Worm (Caenorhabditis elegans): ENCODE results near the gene C34C12.12.

The C34C12.12 gene

DNA sequence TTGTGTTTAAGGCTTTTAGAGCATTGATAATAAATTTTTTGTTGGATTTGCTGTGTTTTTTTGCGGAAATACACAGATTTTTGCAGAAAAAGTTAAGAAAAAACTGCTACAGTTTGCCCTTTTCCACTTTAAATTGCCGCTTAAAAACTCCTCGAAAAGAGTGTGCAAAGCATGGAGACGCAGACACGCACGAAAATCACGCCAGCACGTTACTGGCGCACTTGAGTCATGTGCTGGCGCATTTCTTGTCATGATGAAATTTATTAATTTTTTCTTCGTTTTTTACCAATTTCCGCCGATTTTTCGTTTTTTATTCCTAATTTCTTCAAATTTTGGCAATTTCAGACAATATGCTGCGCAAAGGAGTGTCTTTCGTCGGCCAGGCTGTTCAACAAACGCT is 7.1 kb downstream of the C34C12.12 start, which contains the start of gene C34C12.8 (continued):
- TF ChIP-seq C38D4.7 (GFP tag; optimal IDR thresholded peaks at IDR 0.05) = no peak
- peak; percentile 81 for TF ChIP-seq ceh-30 (tag; optimal IDR thresholded peaks at IDR 0.05)
- peak; percentile 37 for TF ChIP-seq unc-86 (tag; optimal IDR thresholded peaks at IDR 0.05)
- TF ChIP-seq nhr-11 (tag; optimal IDR thresholded peaks at IDR 0.05) = no peak
- peak; percentile 18 for TF ChIP-seq ets-4 (tag; optimal IDR thresholded peaks at IDR 0.05)
- TF ChIP-seq T23F11.4 (GFP tag; optimal IDR thresholded peaks at IDR 0.05) = no peak
- TF ChIP-seq ama-1 (optimal IDR thresholded peaks at IDR 0.05) = no peak
- peak; percentile 17 for TF ChIP-seq lin-11 (tag; optimal IDR thresholded peaks at IDR 0.05)
- peak; percentile 41 for TF ChIP-seq ceh-14 (tag; optimal IDR thresholded peaks at IDR 0.05)
- no peak for TF ChIP-seq sdc-2 (tag; optimal IDR thresholded peaks at IDR 0.05)
- peak; percentile 87 for TF ChIP-seq nfya-1 (tag; optimal IDR thresholded peaks at IDR 0.05)
- peak; percentile 39 for TF ChIP-seq sox-4 (tag; optimal IDR thresholded peaks at IDR 0.05)
- TF ChIP-seq dmd-4 (tag; optimal IDR thresholded peaks at IDR 0.05; ENCODE audit: borderline replicate concordance) = peak; percentile 30
- peak; percentile 71 for TF ChIP-seq hlh-30 (tag; optimal IDR thresholded peaks at IDR 0.05; ENCODE audit: insufficient read depth)
- TF ChIP-seq K09A11.1 (tag; optimal IDR thresholded peaks at IDR 0.05; ENCODE audit: insufficient read depth) = no peak
- TF ChIP-seq unc-42 (tag; optimal IDR thresholded peaks at IDR 0.05) = peak; percentile 89
- peak; percentile 51 for TF ChIP-seq elt-2 (tag; optimal IDR thresholded peaks at IDR 0.05)
- TF ChIP-seq C08G9.2 (tag; optimal IDR thresholded peaks at IDR 0.05) = peak; percentile 51
- peak; percentile 13 for TF ChIP-seq ceh-48 (tag; optimal IDR thresholded peaks at IDR 0.05)
- TF ChIP-seq pax-1 (tag; optimal IDR thresholded peaks at IDR 0.05) = peak; percentile 37
- peak; percentile 1 for TF ChIP-seq fax-1 (tag; optimal IDR thresholded peaks at IDR 0.05)
- TF ChIP-seq hlh-13 (GFP tag; optimal IDR thresholded peaks at IDR 0.05) = peak; percentile 11
- peak; percentile 57 for TF ChIP-seq dve-1 (tag; optimal IDR thresholded peaks at IDR 0.05)
- peak; percentile 15 for TF ChIP-seq ztf-16 (tag; optimal IDR thresholded peaks at IDR 0.05)
- peak; percentile 7 for TF ChIP-seq fkh-6 (tag; optimal IDR thresholded peaks at IDR 0.05)

DNA sequence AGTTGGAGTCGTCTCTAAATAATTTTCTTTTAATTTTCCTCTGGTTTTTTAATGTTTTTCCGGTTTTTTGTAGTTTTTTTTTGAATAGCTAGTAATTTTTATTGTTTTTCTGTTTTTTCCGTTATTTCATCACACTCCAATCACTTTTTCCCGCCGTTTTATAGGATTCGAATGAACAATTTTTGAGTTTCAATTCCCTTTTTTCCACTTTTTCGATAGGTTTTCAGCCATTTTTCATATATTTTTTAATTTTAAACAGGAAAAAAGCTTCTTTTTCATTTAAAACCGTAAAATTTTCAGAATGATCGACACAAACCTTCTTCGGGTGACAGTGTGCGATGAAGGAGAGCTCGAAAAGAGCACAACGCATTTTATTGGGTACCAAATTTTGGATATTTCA is 8.4 kb downstream of the C34C12.12 start, which contains the start of gene pph-6:
TSS of gene pph-6 (plus strand) at position 301 of the 400 bp plus-strand sequence.
- no peak for TF ChIP-seq ceh-30 (tag; optimal IDR thresholded peaks at IDR 0.05)
- no peak for TF ChIP-seq ceh-34 (tag; optimal IDR thresholded peaks at IDR 0.05)
- no peak for TF ChIP-seq hlh-15 (tag; optimal IDR thresholded peaks at IDR 0.05)
- no peak for TF ChIP-seq hlh-30 (tag; optimal IDR thresholded peaks at IDR 0.05; ENCODE audit: insufficient read depth)
- no peak for TF ChIP-seq unc-42 (tag; optimal IDR thresholded peaks at IDR 0.05)

DNA sequence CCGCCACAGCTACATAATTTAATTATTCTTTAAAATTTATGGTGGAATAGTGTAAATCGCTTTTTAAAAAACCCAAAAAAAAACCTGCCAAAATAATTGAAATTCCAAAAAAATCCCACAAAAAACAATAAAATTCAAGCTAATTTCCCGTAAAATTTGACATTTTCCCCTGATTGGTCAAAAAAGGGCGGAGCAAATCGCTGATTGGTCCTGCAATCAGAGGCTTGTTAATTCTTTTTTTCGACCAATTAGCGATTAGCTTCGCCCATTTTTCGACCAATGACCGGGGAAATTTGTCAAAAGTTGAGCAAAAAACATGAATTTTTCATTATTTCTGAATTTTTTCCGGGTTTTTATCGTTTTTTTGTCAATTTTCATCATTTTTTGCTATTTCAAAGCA is 14.0 kb downstream of the C34C12.12 start:
- TF ChIP-seq pat-9 (tag; optimal IDR thresholded peaks at IDR 0.05) = no peak
- TF ChIP-seq nfya-1 (tag; optimal IDR thresholded peaks at IDR 0.05) = peak; percentile 93

DNA sequence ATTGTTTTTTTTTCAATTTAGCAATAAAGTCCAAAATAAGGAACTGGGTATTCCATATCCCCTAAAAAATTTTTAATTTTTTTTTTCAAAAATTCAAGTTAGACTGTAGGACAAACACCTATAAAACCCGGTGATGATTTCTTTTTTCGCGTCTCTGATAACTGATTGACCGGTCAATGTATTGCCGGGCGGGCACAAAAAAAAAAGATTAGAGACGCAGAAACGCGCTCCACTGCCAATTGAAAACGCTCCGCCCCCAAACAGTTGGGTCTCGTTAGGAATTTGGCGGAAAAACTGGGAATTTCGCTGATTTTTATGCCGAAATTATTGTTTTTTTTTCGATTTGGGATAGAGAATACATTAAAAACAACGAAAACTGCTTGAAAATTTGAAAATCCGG is 15.4 kb downstream of the C34C12.12 start:
- TF ChIP-seq nhr-11 (tag; optimal IDR thresholded peaks at IDR 0.05) (no peak), pag-3 (tag; optimal IDR thresholded peaks at IDR 0.05; ENCODE audit: borderline replicate concordance) (no peak), ceh-2 (tag; optimal IDR thresholded peaks at IDR 0.05) (no peak), syd-9 (tag; optimal IDR thresholded peaks at IDR 0.05) (no peak), ahr-1 (tag; optimal IDR thresholded peaks at IDR 0.05) (no peak), ceh-6 (GFP tag; optimal IDR thresholded peaks at IDR 0.05) (no peak), fax-1 (tag; optimal IDR thresholded peaks at IDR 0.05) (no peak), hlh-15 (tag; optimal IDR thresholded peaks at IDR 0.05) (no peak), unc-55 (GFP tag; optimal IDR thresholded peaks at IDR 0.05) (no peak), unc-3 (GFP tag; conservative IDR thresholded peaks at IDR 0.05) (no peak), unc-3 (tag; optimal IDR thresholded peaks at IDR 0.05) (no peak)

Data from whole organism, late embryonic.